Worm (Caenorhabditis elegans) whole organism, late embryonic: Measurements from ENCODE around the gene chil-26.

ENCODE experiments used
- K02D7.2 ChIP-seq: sonication (generic microtip); optimal IDR thresholded peaks from 2 replicates; lab custom pipeline; 2017; ENCODE audit warnings: mild to moderate bottlenecking, missing genetic modification characterization, missing compliant biosample characterization
- hlh-30 ChIP-seq: sonication (generic microtip); optimal IDR thresholded peaks from 2 replicates; lab custom pipeline; 2017; ENCODE audit warnings: antibody characterized with exemption, missing genetic modification characterization, missing compliant biosample characterization; ENCODE audit not compliant: insufficient read depth
- nhr-11 ChIP-seq: fragments of 150-350 bp; optimal IDR thresholded peaks from 2 replicates; lab custom pipeline; 2014; ENCODE audit warnings: missing biosample characterization, missing genetic modification characterization
- pros-1 ChIP-seq: fragments of 150-350 bp; optimal IDR thresholded peaks from 2 replicates; lab custom pipeline; 2014; ENCODE audit warnings: missing biosample characterization, missing genetic modification reagents, missing genetic modification characterization

ce11 chrII:9447965-9448364 lies 26.9 kb upstream of the chil-26 start, which contains the start of gene chil-18:
- TF ChIP-seq hlh-30 (tag; lab: Kevin White, UChicago) (no peak), pros-1 (no peak), K02D7.2 (no peak), nhr-11 (no peak)
